Worm (Caenorhabditis elegans) whole organism, mixed stage, embryonic: ENCODE data around the gene C07D10.5.

Experiments used
- blmp-1 ChIP-seq: fragments of 150-350 bp; optimal IDR thresholded peaks from 2 replicates; lab custom pipeline; 2014; ENCODE audit warnings: missing biosample characterization, missing genetic modification characterization
- nhr-28 ChIP-seq: fragments of 150-350 bp; optimal IDR thresholded peaks from 2 replicates; lab custom pipeline; 2014; ENCODE audit warnings: missing biosample characterization, missing genetic modification characterization
- tbx-8 ChIP-seq: fragments of 200-800 bp; sonication (Bioruptor generic); optimal IDR thresholded peaks from 2 replicates; lab custom pipeline; 2018; ENCODE audit warnings: mild to moderate bottlenecking, missing genetic modification characterization, moderate library complexity, missing compliant biosample characterization

ce11 chrII:7398712-7399111 is 17.4 kb downstream of the C07D10.5 start, which contains the start of gene C07D10.1:
- TF ChIP-seq tbx-8 (GFP tag; lab: Kevin White, UChicago) (no peak), blmp-1 (no peak), nhr-28 (tag; lab: Kevin White, UChicago) (no peak)
